Worm (Caenorhabditis elegans) whole organism, L4 larva: ENCODE data around the gene svh-5.

Experiments used
- F10B5.3 ChIP-seq: sonication (generic microtip); optimal IDR thresholded peaks from 2 replicates; lab custom pipeline; 2016; ENCODE audit warnings: mild to moderate bottlenecking, missing genetic modification characterization, missing compliant biosample characterization
- F37D6.2 ChIP-seq: sonication (generic microtip); optimal IDR thresholded peaks from 2 replicates; lab custom pipeline; 2016; ENCODE audit warnings: mild to moderate bottlenecking, missing genetic modification characterization, missing compliant biosample characterization
- F44E2.7 ChIP-seq: fragments of 200-800 bp; sonication (Bioruptor generic); IDR thresholded peaks from 2 replicates; pipeline ENCODE4 v2.1.2; 2022; ENCODE audit warnings: missing genetic modification characterization, missing compliant biosample characterization
- R02D3.7 ChIP-seq: fragments of 150-350 bp; sonication (generic microtip); optimal IDR thresholded peaks from 3 replicates; lab custom pipeline; 2014; ENCODE audit warnings: missing biosample characterization, missing genetic modification characterization
- ZK337.2 ChIP-seq: fragments of 200-800 bp; sonication (Bioruptor generic); IDR thresholded peaks from 2 replicates; pipeline ENCODE4 v1.3.6; 2022; ENCODE audit warnings: missing genetic modification reagents, missing genetic modification characterization, missing compliant biosample characterization
- ZK546.5 ChIP-seq, 2 experiments: sonication (generic microtip); optimal IDR thresholded peaks; 2 replicates each; lab custom pipeline; 2017; ENCODE audit warnings: missing biosample characterization in 2 of 2, missing genetic modification characterization in 2 of 2
- aha-1 ChIP-seq: fragments of 150-350 bp; peaks from one replicate; lab custom pipeline; 2014; ENCODE audit warnings: missing biosample characterization, missing genetic modification characterization
- aly-2 ChIP-seq: sonication (generic microtip); optimal IDR thresholded peaks from 2 replicates; lab custom pipeline; 2018; ENCODE audit warnings: missing biosample characterization, missing genetic modification characterization
- ceh-20 ChIP-seq: fragments of 200-800 bp; sonication (Bioruptor generic); IDR thresholded peaks from 2 replicates; pipeline ENCODE4 v1.3.6; 2022; ENCODE audit warnings: missing genetic modification reagents, missing genetic modification characterization, missing compliant biosample characterization
- ceh-28 ChIP-seq: fragments of 150-350 bp; optimal IDR thresholded peaks from 2 replicates; lab custom pipeline; 2014; ENCODE audit warnings: missing biosample characterization, missing genetic modification reagents, missing genetic modification characterization
- ceh-32 ChIP-seq: sonication (generic microtip); optimal IDR thresholded peaks from 2 replicates; lab custom pipeline; 2016; ENCODE audit warnings: mild to moderate bottlenecking, missing genetic modification characterization, missing compliant biosample characterization; ENCODE audit not compliant: poor library complexity
- ceh-44 ChIP-seq: fragments of 200-800 bp; sonication (Bioruptor generic); IDR thresholded peaks from 2 replicates; pipeline ENCODE4 v1.3.6; 2022; ENCODE audit warnings: missing genetic modification reagents, missing genetic modification characterization, missing compliant biosample characterization
- ceh-62 ChIP-seq: sonication (generic microtip); optimal IDR thresholded peaks from 2 replicates; lab custom pipeline; 2017; ENCODE audit warnings: missing biosample characterization, missing genetic modification characterization
- ceh-82 ChIP-seq: sonication (generic microtip); optimal IDR thresholded peaks from 2 replicates; lab custom pipeline; 2017; ENCODE audit warnings: missing biosample characterization, missing genetic modification characterization
- ces-1 ChIP-seq: fragments of 150-350 bp; sonication (generic microtip); optimal IDR thresholded peaks from 4 replicates; lab custom pipeline; 2014; ENCODE audit warnings: missing biosample characterization, missing genetic modification reagents, missing genetic modification characterization
- cey-2 ChIP-seq: sonication (generic microtip); optimal IDR thresholded peaks from 3 replicates; lab custom pipeline; 2017; ENCODE audit warnings: missing genetic modification characterization, mild to moderate bottlenecking, missing compliant biosample characterization, antibody characterized with exemption, borderline replicate concordance; ENCODE audit not compliant: insufficient read depth
- daf-12 ChIP-seq: fragments of 150-350 bp; optimal IDR thresholded peaks from 2 replicates; lab custom pipeline; 2014; ENCODE audit warnings: missing biosample characterization, missing genetic modification reagents, missing genetic modification characterization
- daf-16 ChIP-seq, 3 experiments: sonication (generic microtip); optimal IDR thresholded peaks; 2 replicates each; lab custom pipeline; 2016 to 2017; ENCODE audit warnings: missing genetic modification characterization in 3 of 3, missing genetic modification reagents in 3 of 3, mild to moderate bottlenecking in 2 of 3, missing compliant biosample characterization in 2 of 3, missing biosample characterization in 1 of 3, moderate library complexity in 1 of 3
- daf-8 ChIP-seq: fragments of 200-800 bp; sonication (Bioruptor generic); IDR thresholded peaks from 2 replicates; pipeline ENCODE4 v1.3.6; 2022; ENCODE audit warnings: missing genetic modification characterization, missing compliant biosample characterization
- dpl-1 ChIP-seq: fragments of 150-350 bp; optimal IDR thresholded peaks from 2 replicates; lab custom pipeline; 2014; ENCODE audit warnings: missing biosample characterization, missing genetic modification reagents, missing genetic modification characterization
- duxl-1 ChIP-seq: sonication (generic microtip); optimal IDR thresholded peaks from 2 replicates; lab custom pipeline; 2016; ENCODE audit warnings: mild to moderate bottlenecking, missing genetic modification characterization, moderate library complexity, missing compliant biosample characterization; ENCODE audit not compliant: poor library complexity
- hif-1 ChIP-seq, 2 experiments: sonication (generic microtip); optimal IDR thresholded peaks; 2 replicates each; lab custom pipeline; 2016 to 2017; ENCODE audit warnings: missing compliant biosample characterization in 2 of 2, missing genetic modification characterization in 2 of 2, missing genetic modification reagents in 2 of 2, missing genotype in 2 of 2, mild to moderate bottlenecking in 1 of 2
- hlh-30 ChIP-seq: sonication (generic microtip); optimal IDR thresholded peaks from 2 replicates; lab custom pipeline; 2017; ENCODE audit warnings: antibody characterized with exemption, mild to moderate bottlenecking, missing genetic modification characterization, missing compliant biosample characterization; ENCODE audit not compliant: insufficient read depth
- jun-1 ChIP-seq: fragments of 150-350 bp; optimal IDR thresholded peaks from 2 replicates; lab custom pipeline; 2014; ENCODE audit warnings: missing biosample characterization, missing genetic modification reagents, missing genetic modification characterization
- lim-7 ChIP-seq: fragments of 200-800 bp; sonication (Bioruptor generic); IDR thresholded peaks from 2 replicates; pipeline ENCODE4 v1.3.6; 2022; ENCODE audit warnings: missing genetic modification characterization, missing compliant biosample characterization
- lin-15B ChIP-seq: fragments of 150-350 bp; sonication (generic microtip); optimal IDR thresholded peaks from 3 replicates; lab custom pipeline; 2014; ENCODE audit warnings: missing biosample characterization, missing genetic modification characterization
- lin-39 ChIP-seq: fragments of 150-350 bp; optimal IDR thresholded peaks from 2 replicates; lab custom pipeline; 2014; ENCODE audit warnings: missing biosample characterization, missing genetic modification reagents, missing genetic modification characterization
- lir-3 ChIP-seq: sonication (generic microtip); optimal IDR thresholded peaks from 2 replicates; lab custom pipeline; 2016; ENCODE audit warnings: mild to moderate bottlenecking, missing genetic modification characterization, missing compliant biosample characterization
- mep-1 ChIP-seq: fragments of 150-350 bp; sonication (generic microtip); optimal IDR thresholded peaks from 3 replicates; lab custom pipeline; 2014; ENCODE audit warnings: missing biosample characterization, missing genetic modification characterization
- mes-2 ChIP-seq: sonication (generic microtip); optimal IDR thresholded peaks from 2 replicates; lab custom pipeline; 2016; ENCODE audit warnings: missing genotype, mild to moderate bottlenecking, missing genetic modification characterization, missing compliant biosample characterization; ENCODE audit not compliant: poor library complexity, severe bottlenecking
- mxl-2 ChIP-seq: fragments of 200-800 bp; sonication (Bioruptor generic); conservative IDR thresholded peaks from 2 replicates; pipeline ENCODE4 v1.3.6; 2022; ENCODE audit warnings: missing genetic modification reagents, missing genetic modification characterization, missing compliant biosample characterization
- mxl-3 ChIP-seq: fragments of 200-800 bp; sonication (Bioruptor generic); optimal IDR thresholded peaks from 2 replicates; lab custom pipeline; 2018; ENCODE audit warnings: mild to moderate bottlenecking, missing genetic modification characterization, missing compliant biosample characterization
- nhr-10 ChIP-seq: fragments of 150-350 bp; optimal IDR thresholded peaks from 2 replicates; lab custom pipeline; 2014; ENCODE audit warnings: missing biosample characterization, missing genetic modification characterization
- nhr-102 ChIP-seq: sonication (generic microtip); optimal IDR thresholded peaks from 2 replicates; lab custom pipeline; 2016; ENCODE audit warnings: mild to moderate bottlenecking, missing genetic modification characterization, moderate library complexity, missing compliant biosample characterization
- nhr-111 ChIP-seq: fragments of 200-800 bp; sonication (Bioruptor generic); optimal IDR thresholded peaks from 2 replicates; lab custom pipeline; 2018; ENCODE audit warnings: mild to moderate bottlenecking, missing genetic modification characterization, missing compliant biosample characterization
- nhr-237 ChIP-seq: sonication (generic microtip); optimal IDR thresholded peaks from 2 replicates; lab custom pipeline; 2017; ENCODE audit warnings: missing biosample characterization, missing genetic modification characterization
- nhr-41 ChIP-seq: fragments of 200-800 bp; sonication (Bioruptor generic); IDR thresholded peaks from 2 replicates; pipeline ENCODE4 v1.3.6; 2022; ENCODE audit warnings: missing genetic modification reagents, missing genetic modification characterization, missing compliant biosample characterization
- nhr-42 ChIP-seq: fragments of 200-800 bp; sonication (Bioruptor generic); IDR thresholded peaks from 2 replicates; pipeline ENCODE4 v1.3.6; 2022; ENCODE audit warnings: missing genetic modification characterization, missing compliant biosample characterization
- php-3 ChIP-seq: fragments of 200-800 bp; sonication (Bioruptor generic); IDR thresholded peaks from 2 replicates; pipeline ENCODE4 v1.3.6; 2022; ENCODE audit warnings: missing genetic modification reagents, missing genetic modification characterization, missing compliant biosample characterization
- pqm-1 ChIP-seq: sonication (generic microtip); optimal IDR thresholded peaks from 2 replicates; lab custom pipeline; 2017; ENCODE audit warnings: missing biosample characterization, missing genetic modification characterization
- skn-1 ChIP-seq: fragments of 150-350 bp; optimal IDR thresholded peaks from 2 replicates; lab custom pipeline; 2014; ENCODE audit warnings: missing biosample characterization, missing genetic modification characterization
- snpc-4 ChIP-seq: fragments of 150-350 bp; optimal IDR thresholded peaks from 2 replicates; lab custom pipeline; 2014; ENCODE audit warnings: missing biosample characterization, missing genetic modification characterization
- spr-1 ChIP-seq: sonication (generic microtip); optimal IDR thresholded peaks from 2 replicates; lab custom pipeline; 2016; ENCODE audit warnings: mild to moderate bottlenecking, missing genetic modification characterization, missing compliant biosample characterization
- spr-3 ChIP-seq: fragments of 200-800 bp; sonication (Bioruptor generic); optimal IDR thresholded peaks from 2 replicates; lab custom pipeline; 2018; ENCODE audit warnings: mild to moderate bottlenecking, missing genetic modification characterization, missing compliant biosample characterization
- tra-1 ChIP-seq: fragments of 200-800 bp; sonication (Bioruptor generic); IDR thresholded peaks from 2 replicates; pipeline ENCODE4 v1.3.6; 2022; ENCODE audit warnings: missing genetic modification reagents, missing genetic modification characterization, missing compliant biosample characterization
- unc-130 ChIP-seq: sonication (generic microtip); optimal IDR thresholded peaks from 2 replicates; lab custom pipeline; 2016; ENCODE audit warnings: missing genetic modification reagents, missing genetic modification characterization, missing compliant biosample characterization
- unc-62 ChIP-seq, 3 experiments: fragments of 150-350 bp in 1 of 3; sonication (generic microtip); optimal IDR thresholded peaks in 2 of 3; peaks in 1 of 3; 1 replicate in 1 of 3; 2 replicates in 2 of 3; lab custom pipeline; 2014 to 2017; ENCODE audit warnings: missing biosample characterization in 3 of 3, missing genetic modification characterization in 3 of 3, missing genetic modification reagents in 3 of 3, missing genotype in 1 of 3
- zag-1 ChIP-seq: fragments of 150-350 bp; optimal IDR thresholded peaks from 2 replicates; lab custom pipeline; 2014; ENCODE audit warnings: missing biosample characterization, missing genetic modification characterization
- zip-2 ChIP-seq: fragments of 150-350 bp; optimal IDR thresholded peaks from 2 replicates; lab custom pipeline; 2014; ENCODE audit warnings: missing biosample characterization, missing genetic modification characterization
- ztf-7 ChIP-seq: fragments of 150-350 bp; optimal IDR thresholded peaks from 2 replicates; lab custom pipeline; 2014; ENCODE audit warnings: missing biosample characterization, missing genetic modification characterization

svh-5 gene

DNA sequence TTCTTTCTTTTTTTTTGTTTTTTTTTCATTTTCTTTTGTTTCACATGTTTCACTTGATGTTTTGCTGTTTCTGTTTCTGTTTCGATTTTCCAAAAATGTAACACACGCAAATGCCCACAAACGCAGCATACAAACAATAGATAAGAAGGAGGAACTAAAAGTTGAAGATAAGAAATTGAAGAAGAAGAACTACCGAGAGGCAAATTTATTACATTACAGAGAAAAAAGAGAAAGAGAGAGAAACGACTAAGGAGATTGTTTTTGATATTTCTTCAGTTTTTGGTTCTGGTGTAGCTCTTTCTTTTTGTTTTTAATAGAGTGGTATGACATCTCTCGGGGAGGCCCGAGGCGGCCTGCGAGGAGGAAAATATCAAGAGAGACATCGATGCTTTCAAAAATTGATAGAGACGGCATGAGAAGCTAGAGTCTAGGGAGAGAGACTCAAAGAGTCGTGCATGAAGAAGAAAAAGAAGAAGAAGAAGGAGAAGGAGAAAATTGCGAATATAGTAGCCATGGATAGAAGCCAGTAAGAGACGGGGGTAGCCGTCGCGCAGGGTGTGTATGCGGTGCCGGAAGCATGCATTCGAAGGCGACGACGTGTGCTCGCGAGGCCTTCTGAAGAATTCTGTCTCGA, 4.1 kb downstream of the svh-5 start (continued):
- TF ChIP-seq daf-12 (tag; lab: Kevin White, UChicago): no peak
- no peak for TF ChIP-seq ztf-7 (tag; lab: Kevin White, UChicago)
- TF ChIP-seq ceh-28 (tag; lab: Kevin White, UChicago): no peak
- TF ChIP-seq F10B5.3 (tag; lab: Kevin White, UChicago): no peak
- peak; percentile 16 for TF ChIP-seq mep-1
- TF ChIP-seq nhr-10 (tag; lab: Kevin White, UChicago): no peak
- no peak for TF ChIP-seq mxl-3 (GFP tag; lab: Kevin White, UChicago)
- no peak for TF ChIP-seq zip-2 (tag; lab: Kevin White, UChicago)
- no peak for TF ChIP-seq ZK337.2
- TF ChIP-seq duxl-1 (tag; lab: Kevin White, UChicago): no peak
- TF ChIP-seq spr-1 (tag; lab: Kevin White, UChicago): no peak
- TF ChIP-seq unc-62 (GFP tag; optimal IDR thresholded peaks at IDR 0.05 in 1 of 2; lab: Kevin White, UChicago): peak in 1 of 2 experiments; percentile 92
- no peak for TF ChIP-seq unc-62 (tag; optimal IDR thresholded peaks at IDR 0.05; lab: Kevin White, UChicago)
- TF ChIP-seq tra-1 (GFP tag; lab: Robert Waterston, UW): no peak
- TF ChIP-seq aly-2 (tag; lab: Kevin White, UChicago): no peak
- peak; percentile 96 for TF ChIP-seq aha-1
- no peak for TF ChIP-seq lin-15B (tag; lab: Kevin White, UChicago)
- no peak for TF ChIP-seq unc-130
- peak; percentile 28 for TF ChIP-seq F37D6.2 (tag; lab: Kevin White, UChicago)
- no peak for TF ChIP-seq php-3 (GFP tag; lab: Robert Waterston, UW)
- TF ChIP-seq hif-1 (tag; optimal IDR thresholded peaks at IDR 0.05; lab: Kevin White, UChicago): no peak
- TF ChIP-seq jun-1: no peak
- no peak for TF ChIP-seq nhr-42 (GFP tag; lab: Robert Waterston, UW)
- no peak for TF ChIP-seq daf-16 (GFP tag; optimal IDR thresholded peaks at IDR 0.05; lab: Kevin White, UChicago)
- peak; percentile 75 for TF ChIP-seq daf-16 (tag; optimal IDR thresholded peaks at IDR 0.05; lab: Kevin White, UChicago)
- no peak for TF ChIP-seq nhr-41 (GFP tag; lab: Robert Waterston, UW)
- TF ChIP-seq skn-1 (tag; lab: Kevin White, UChicago): no peak
- TF ChIP-seq nhr-237 (tag; lab: Kevin White, UChicago): no peak
- no peak for TF ChIP-seq ceh-82 (tag; lab: Kevin White, UChicago)
- peak; percentile 75 for TF ChIP-seq pqm-1 (tag; lab: Kevin White, UChicago)
- 0 out of 2 replicates have a peak, but pooled peaks have one; percentile 47 for TF ChIP-seq ceh-20 (GFP tag; lab: Robert Waterston, UW)
- TF ChIP-seq zag-1 (tag; lab: Kevin White, UChicago): no peak
- TF ChIP-seq snpc-4 (tag; lab: Kevin White, UChicago): no peak
- peak; percentile 26 for TF ChIP-seq hlh-30 (tag; lab: Kevin White, UChicago)
- no peak for TF ChIP-seq lin-39 (tag; lab: Kevin White, UChicago)
- no peak for TF ChIP-seq ZK546.5 (tag; optimal IDR thresholded peaks at IDR 0.05; lab: Kevin White, UChicago)
- peak; percentile 49 for TF ChIP-seq cey-2 (tag; lab: Kevin White, UChicago)
- no peak for TF ChIP-seq spr-3
- no peak for TF ChIP-seq ces-1
- no peak for TF ChIP-seq dpl-1 (GFP tag; lab: Kevin White, UChicago)
- TF ChIP-seq nhr-102 (tag; lab: Kevin White, UChicago): no peak
- no peak for TF ChIP-seq ceh-32 (tag; lab: Kevin White, UChicago)
- no peak for TF ChIP-seq nhr-111 (GFP tag; lab: Kevin White, UChicago)
- no peak for TF ChIP-seq daf-8 (GFP tag; lab: Robert Waterston, UW)
- TF ChIP-seq mes-2 (tag; lab: Kevin White, UChicago): peak; percentile 35
- TF ChIP-seq F44E2.7 (GFP tag; lab: Robert Waterston, UW): no peak
- no peak for TF ChIP-seq R02D3.7 (tag; lab: Kevin White, UChicago)
- TF ChIP-seq lir-3: no peak
- TF ChIP-seq ceh-44: no peak
- no peak for TF ChIP-seq mxl-2 (GFP tag; lab: Robert Waterston, UW)
- TF ChIP-seq ceh-62 (tag; lab: Kevin White, UChicago): no peak
- TF ChIP-seq lim-7 (GFP tag; lab: Robert Waterston, UW): no peak
